Worm (Caenorhabditis elegans): ENCODE results near the gene srh-59.

The srh-59 gene

ce11 chrII:3550352-3550751 is 31.5 kb upstream of the srh-59 start, which contains the start of gene W10G11.19:
TSS of gene W10G11.19 (plus strand) at chrII:3550652.
- TF ChIP-seq dmd-4 (tag; optimal IDR thresholded peaks at IDR 0.05) = no peak
- TF ChIP-seq fos-1 (tag; optimal IDR thresholded peaks at IDR 0.05) = peak; percentile 38

DNA sequence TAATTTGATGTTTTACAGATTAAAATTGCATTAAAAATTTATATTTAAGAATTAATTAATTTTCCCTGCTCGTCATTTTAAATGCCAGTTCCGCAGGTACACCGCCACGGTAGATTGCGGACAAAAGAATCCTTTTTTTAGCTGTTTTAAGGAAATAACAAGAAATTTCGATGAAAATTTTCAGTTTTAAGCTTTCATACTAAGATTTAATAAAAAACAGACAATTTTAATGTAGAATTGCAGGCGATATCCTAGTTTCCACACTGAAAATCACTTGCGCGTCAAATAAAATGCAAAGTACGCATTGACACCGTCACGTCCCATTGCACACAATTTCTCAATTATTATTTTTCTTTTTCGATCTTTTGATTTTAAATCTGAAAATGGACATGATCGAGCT is 28.4 kb upstream of the srh-59 start, which contains the start of gene dnc-3:
TSS of gene dnc-3 (plus strand) at position 272 of the 400 bp plus-strand sequence.
- TF ChIP-seq nhr-25 (tag; optimal IDR thresholded peaks at IDR 0.05) = peak; percentile 57
- no peak for TF ChIP-seq mbf-1 (tag; optimal IDR thresholded peaks at IDR 0.05)
- peak; percentile 66 for TF ChIP-seq sma-3 (GFP tag; optimal IDR thresholded peaks at IDR 0.05)
- TF ChIP-seq mab-5 (tag; optimal IDR thresholded peaks at IDR 0.05) = no peak
- TF ChIP-seq nhr-129 (tag; optimal IDR thresholded peaks at IDR 0.05) = peak; percentile 13
- peak; percentile 71 for TF ChIP-seq lin-13 (GFP tag; optimal IDR thresholded peaks at IDR 0.05)
- peak; percentile 28 for TF ChIP-seq nhr-21 (tag; optimal IDR thresholded peaks at IDR 0.05)
- peak; percentile 10 for TF ChIP-seq fos-1 (tag; optimal IDR thresholded peaks at IDR 0.05)
- peak; percentile 68 for TF ChIP-seq C34F6.9 (tag; optimal IDR thresholded peaks at IDR 0.05)
- no peak for TF ChIP-seq ZK546.5 (tag; optimal IDR thresholded peaks at IDR 0.05)
- TF ChIP-seq lsy-2 (tag; optimal IDR thresholded peaks at IDR 0.05) = peak; percentile 65 to 86
- no peak for TF ChIP-seq nhr-11 (tag; optimal IDR thresholded peaks at IDR 0.05)
- TF ChIP-seq skn-1 (tag; optimal IDR thresholded peaks at IDR 0.05) = no peak
- peak; percentile 23 for TF ChIP-seq nhr-6 (tag; optimal IDR thresholded peaks at IDR 0.05)
- no peak for TF ChIP-seq sem-4 (tag; optimal IDR thresholded peaks at IDR 0.05)
- peak; percentile 8 for TF ChIP-seq crh-2 (tag; optimal IDR thresholded peaks at IDR 0.05)
- no peak for TF ChIP-seq peb-1 (tag; optimal IDR thresholded peaks at IDR 0.05)
- TF ChIP-seq unc-55 (GFP tag; optimal IDR thresholded peaks at IDR 0.05) = peak; percentile 45
- TF ChIP-seq F13H6.1 (tag; optimal IDR thresholded peaks at IDR 0.05) = peak; percentile 58
- peak; percentile 55 for TF ChIP-seq gmeb-1 (tag; optimal IDR thresholded peaks at IDR 0.05)
- TF ChIP-seq mdl-1 (tag; optimal IDR thresholded peaks at IDR 0.05) = no peak

- no peak for TF ChIP-seq snpc-4 (tag; optimal IDR thresholded peaks at IDR 0.05)
- no peak for TF ChIP-seq dmd-4 (tag; optimal IDR thresholded peaks at IDR 0.05)
- TF ChIP-seq peb-1 (tag; optimal IDR thresholded peaks at IDR 0.05) = no peak
- TF ChIP-seq ama-1 (optimal IDR thresholded peaks at IDR 0.05) = no peak
These were observed 27.2 kb upstream of the srh-59 start for ce11 chrII:3554673-3555072.

ce11 chrII:3555281-3555680 is 26.6 kb upstream of the srh-59 start:
- no peak for TF ChIP-seq R02D3.7 (tag; optimal IDR thresholded peaks at IDR 0.05)
- TF ChIP-seq mab-5 (tag; optimal IDR thresholded peaks at IDR 0.05) = no peak
- TF ChIP-seq sma-3 (GFP tag; optimal IDR thresholded peaks at IDR 0.05) = peak; percentile 54
- TF ChIP-seq sma-9 (GFP tag; optimal IDR thresholded peaks at IDR 0.05) = no peak
- no peak for TF ChIP-seq sma-9 (tag; optimal IDR thresholded peaks at IDR 0.05)
- no peak for TF ChIP-seq zag-1 (tag; optimal IDR thresholded peaks at IDR 0.05)
- no peak for TF ChIP-seq nhr-6 (tag; optimal IDR thresholded peaks at IDR 0.05)

ce11 chrII:3556584-3556983 is 25.3 kb upstream of the srh-59 start:
- TF ChIP-seq nhr-23 (tag; optimal IDR thresholded peaks at IDR 0.05) (no peak), unc-39 (tag; optimal IDR thresholded peaks at IDR 0.05) (no peak), nhr-237 (tag; optimal IDR thresholded peaks at IDR 0.05) (no peak), nhr-129 (tag; optimal IDR thresholded peaks at IDR 0.05) (no peak), peb-1 (tag; optimal IDR thresholded peaks at IDR 0.05) (no peak), sma-9 (GFP tag; optimal IDR thresholded peaks at IDR 0.05) (no peak), sma-9 (tag; optimal IDR thresholded peaks at IDR 0.05) (no peak), nhr-10 (tag; optimal IDR thresholded peaks at IDR 0.05) (no peak), Y55F3AM.14 (GFP tag; optimal IDR thresholded peaks at IDR 0.05) (no peak), mdl-1 (tag; optimal IDR thresholded peaks at IDR 0.05) (no peak), gmeb-1 (tag; optimal IDR thresholded peaks at IDR 0.05) (no peak), nhr-6 (tag; optimal IDR thresholded peaks at IDR 0.05) (no peak), mbf-1 (tag; optimal IDR thresholded peaks at IDR 0.05) (no peak), snpc-4 (tag; optimal IDR thresholded peaks at IDR 0.05) (no peak)

ce11 chrII:3557417-3557816 is 24.4 kb upstream of the srh-59 start, which contains the start of gene lgc-45:
TSS of gene lgc-45 (plus strand) at chrII:3557472.
- TF ChIP-seq sem-4 (tag; optimal IDR thresholded peaks at IDR 0.05) (no peak), ceh-82 (tag; optimal IDR thresholded peaks at IDR 0.05) (no peak), mbf-1 (tag; optimal IDR thresholded peaks at IDR 0.05) (no peak), gmeb-1 (tag; optimal IDR thresholded peaks at IDR 0.05) (no peak), unc-39 (tag; optimal IDR thresholded peaks at IDR 0.05) (no peak), nhr-25 (tag; optimal IDR thresholded peaks at IDR 0.05) (no peak), Y55F3AM.14 (GFP tag; optimal IDR thresholded peaks at IDR 0.05) (no peak), lin-13 (GFP tag; optimal IDR thresholded peaks at IDR 0.05) (no peak), sma-9 (GFP tag; optimal IDR thresholded peaks at IDR 0.05) (no peak), sma-9 (tag; optimal IDR thresholded peaks at IDR 0.05) (no peak), ztf-4 (tag; optimal IDR thresholded peaks at IDR 0.05) (no peak), fos-1 (tag; optimal IDR thresholded peaks at IDR 0.05) (no peak)

Measured in whole organism, L2 larva.